Worm (Caenorhabditis elegans) whole organism, L2 larva: ENCODE results near the gene srd-44.
A peak's percentile ranks its signal among the peaks of the same experiment; 100 is the strongest.

Source experiments
- C34F6.9 ChIP-seq: fragments of 150-350 bp; optimal IDR thresholded peaks from 2 replicates; lab custom pipeline; 2014; ENCODE audit warnings: missing biosample characterization, missing genetic modification characterization
- F13H6.1 ChIP-seq: sonication (generic microtip); optimal IDR thresholded peaks from 2 replicates; lab custom pipeline; 2016; ENCODE audit warnings: missing genetic modification characterization, missing compliant biosample characterization
- R02D3.7 ChIP-seq: fragments of 150-350 bp; optimal IDR thresholded peaks from 2 replicates; lab custom pipeline; 2014; ENCODE audit warnings: missing biosample characterization, missing genetic modification characterization
- Y55F3AM.14 ChIP-seq: fragments of 200-800 bp; sonication (Bioruptor generic); optimal IDR thresholded peaks from 2 replicates; lab custom pipeline; 2018; ENCODE audit warnings: mild to moderate bottlenecking, missing genetic modification characterization, missing compliant biosample characterization
- alr-1 ChIP-seq: fragments of 150-350 bp; optimal IDR thresholded peaks from 2 replicates; lab custom pipeline; 2014; ENCODE audit warnings: missing biosample characterization, missing genetic modification characterization
- ama-1 ChIP-seq: fragments of 150-350 bp; optimal IDR thresholded peaks from 2 replicates; lab custom pipeline; 2018; ENCODE audit warnings: inconsistent platforms
- blmp-1 ChIP-seq: sonication (generic microtip); optimal IDR thresholded peaks from 2 replicates; lab custom pipeline; 2017; ENCODE audit warnings: missing genetic modification characterization, mild to moderate bottlenecking, missing compliant biosample characterization, antibody characterized with exemption, moderate library complexity; ENCODE audit not compliant: insufficient read depth
- ceh-82 ChIP-seq: fragments of 150-350 bp; optimal IDR thresholded peaks from 2 replicates; lab custom pipeline; 2014; ENCODE audit warnings: missing biosample characterization, missing genetic modification characterization
- crh-2 ChIP-seq: sonication (generic microtip); optimal IDR thresholded peaks from 2 replicates; lab custom pipeline; 2017; ENCODE audit warnings: missing biosample characterization, missing genetic modification characterization
- dmd-4 ChIP-seq: sonication (generic microtip); optimal IDR thresholded peaks from 2 replicates; lab custom pipeline; 2017; ENCODE audit warnings: missing biosample characterization, missing genetic modification characterization
- egl-27 ChIP-seq: sonication (generic microtip); optimal IDR thresholded peaks from 3 replicates; lab custom pipeline; 2017; ENCODE audit warnings: missing biosample characterization, missing genetic modification reagents, missing genetic modification characterization
- elt-3 ChIP-seq: sonication (generic microtip); optimal IDR thresholded peaks from 2 replicates; lab custom pipeline; 2017; ENCODE audit warnings: missing biosample characterization, missing genetic modification characterization
- fos-1 ChIP-seq: fragments of 150-350 bp; optimal IDR thresholded peaks from 2 replicates; lab custom pipeline; 2014; ENCODE audit warnings: missing biosample characterization, missing genetic modification characterization
- lin-11 ChIP-seq: fragments of 150-350 bp; sonication (generic microtip); optimal IDR thresholded peaks from 2 replicates; lab custom pipeline; 2014; ENCODE audit warnings: missing biosample characterization, missing genetic modification characterization, inconsistent platforms, mixed read lengths
- lin-13 ChIP-seq: fragments of 150-350 bp; optimal IDR thresholded peaks from 2 replicates; lab custom pipeline; 2014; ENCODE audit warnings: missing biosample characterization, missing genetic modification reagents, missing genetic modification characterization
- lin-39 ChIP-seq: fragments of 150-350 bp; optimal IDR thresholded peaks from 2 replicates; lab custom pipeline; 2014; ENCODE audit warnings: missing biosample characterization, missing genetic modification reagents, missing genetic modification characterization
- lsy-2 ChIP-seq, 2 experiments: fragments of 150-350 bp in 1 of 2; sonication (generic microtip) in 1 of 2; optimal IDR thresholded peaks; 2 replicates each; lab custom pipeline; 2014 to 2017; ENCODE audit warnings: missing biosample characterization in 2 of 2, missing genetic modification characterization in 2 of 2
- mbf-1 ChIP-seq: sonication (generic microtip); optimal IDR thresholded peaks from 2 replicates; lab custom pipeline; 2017; ENCODE audit warnings: missing biosample characterization, missing genetic modification characterization
- mdl-1 ChIP-seq, 2 experiments: fragments of 150-350 bp in 1 of 2; sonication (generic microtip) in 1 of 2; optimal IDR thresholded peaks; 2 replicates each; lab custom pipeline; 2017; ENCODE audit warnings: missing biosample characterization in 2 of 2, missing genetic modification characterization in 2 of 2
- nhr-11 ChIP-seq: fragments of 150-350 bp; optimal IDR thresholded peaks from 2 replicates; lab custom pipeline; 2014; ENCODE audit warnings: missing biosample characterization, missing genetic modification characterization
- nhr-12 ChIP-seq: fragments of 150-350 bp; optimal IDR thresholded peaks from 2 replicates; lab custom pipeline; 2014; ENCODE audit warnings: missing biosample characterization, missing genetic modification characterization
- nhr-129 ChIP-seq: fragments of 150-350 bp; optimal IDR thresholded peaks from 2 replicates; lab custom pipeline; 2014; ENCODE audit warnings: missing biosample characterization, missing genetic modification characterization
- nhr-21 ChIP-seq: fragments of 150-350 bp; optimal IDR thresholded peaks from 2 replicates; lab custom pipeline; 2014; ENCODE audit warnings: missing biosample characterization, missing genetic modification characterization
- nhr-23 ChIP-seq: fragments of 150-350 bp; optimal IDR thresholded peaks from 2 replicates; lab custom pipeline; 2014; ENCODE audit warnings: missing biosample characterization, missing genetic modification reagents, missing genetic modification characterization
- nhr-237 ChIP-seq: fragments of 150-350 bp; optimal IDR thresholded peaks from 2 replicates; lab custom pipeline; 2014; ENCODE audit warnings: missing biosample characterization, missing genetic modification characterization
- nhr-6 ChIP-seq: fragments of 150-350 bp; optimal IDR thresholded peaks from 2 replicates; lab custom pipeline; 2014; ENCODE audit warnings: missing biosample characterization, missing genetic modification characterization
- nhr-77 ChIP-seq: fragments of 150-350 bp; optimal IDR thresholded peaks from 2 replicates; lab custom pipeline; 2014; ENCODE audit warnings: missing biosample characterization, missing genetic modification characterization
- peb-1 ChIP-seq: fragments of 150-350 bp; optimal IDR thresholded peaks from 2 replicates; lab custom pipeline; 2014; ENCODE audit warnings: missing biosample characterization, missing genetic modification characterization
- sma-3 ChIP-seq: sonication (generic microtip); optimal IDR thresholded peaks from 2 replicates; lab custom pipeline; 2016; ENCODE audit warnings: missing genetic modification reagents, missing genetic modification characterization, missing compliant biosample characterization
- sma-9 ChIP-seq, 2 experiments: fragments of 150-350 bp in 1 of 2; sonication (generic microtip) in 1 of 2; optimal IDR thresholded peaks; 2 replicates each; lab custom pipeline; 2014 to 2016; ENCODE audit warnings: missing genetic modification characterization in 2 of 2, mild to moderate bottlenecking in 1 of 2, missing biosample characterization in 1 of 2, missing compliant biosample characterization in 1 of 2, missing genetic modification reagents in 1 of 2, moderate library complexity in 1 of 2
- snpc-4 ChIP-seq: fragments of 150-350 bp; optimal IDR thresholded peaks from 2 replicates; lab custom pipeline; 2014; ENCODE audit warnings: missing biosample characterization, missing genetic modification characterization
- unc-39 ChIP-seq: fragments of 150-350 bp; optimal IDR thresholded peaks from 2 replicates; lab custom pipeline; 2014; ENCODE audit warnings: missing biosample characterization, missing genetic modification characterization
- unc-55 ChIP-seq: fragments of 150-350 bp; sonication (generic microtip); optimal IDR thresholded peaks from 3 replicates; lab custom pipeline; 2014; ENCODE audit warnings: missing biosample characterization, missing genetic modification reagents, missing genetic modification characterization
- zag-1 ChIP-seq: fragments of 150-350 bp; optimal IDR thresholded peaks from 2 replicates; lab custom pipeline; 2014; ENCODE audit warnings: missing biosample characterization, missing genetic modification characterization
- ztf-11 ChIP-seq: sonication (generic microtip); optimal IDR thresholded peaks from 2 replicates; lab custom pipeline; 2017; ENCODE audit warnings: missing biosample characterization, missing genetic modification characterization
- ztf-4 ChIP-seq: fragments of 150-350 bp; optimal IDR thresholded peaks from 2 replicates; lab custom pipeline; 2014; ENCODE audit warnings: missing biosample characterization, missing genetic modification characterization

The srd-44 gene

DNA sequence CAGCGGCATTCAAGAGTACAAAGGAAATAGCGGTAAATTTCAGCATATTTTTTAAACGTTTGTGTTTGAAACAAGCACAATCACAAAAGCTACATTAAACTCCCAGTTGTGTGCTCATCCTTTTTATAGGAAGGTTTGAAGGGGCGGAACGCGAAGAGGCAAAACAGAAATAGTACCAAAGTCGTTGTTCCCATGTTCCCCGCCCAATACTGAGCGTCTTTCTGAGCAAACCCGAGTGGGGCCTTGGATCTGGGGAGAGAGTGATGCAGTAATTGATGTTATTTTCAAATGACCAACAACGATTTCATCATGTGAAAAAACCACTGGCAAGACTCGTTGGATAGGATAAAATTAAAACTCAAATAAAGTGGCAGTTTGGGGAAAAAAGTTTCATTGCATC, 3.1 kb downstream of the srd-44 start, which contains the start of gene zig-2:
Gene zig-2, minus strand, starts transcription at position 101 of the 400 bp plus-strand sequence.
- TF ChIP-seq F13H6.1 (tag; lab: Kevin White, UChicago) (no peak), Y55F3AM.14 (GFP tag; lab: Kevin White, UChicago) (no peak), nhr-12 (tag; lab: Kevin White, UChicago) (no peak), ceh-82 (no peak), lin-13 (GFP tag; lab: Kevin White, UChicago) (no peak), crh-2 (tag; lab: Kevin White, UChicago) (no peak), alr-1 (no peak), nhr-129 (tag; lab: Kevin White, UChicago) (no peak), mdl-1 (tag; optimal IDR thresholded peaks at IDR 0.05; lab: Kevin White, UChicago) (no peak), zag-1 (tag; lab: Kevin White, UChicago) (no peak), unc-39 (no peak), peb-1 (no peak), nhr-6 (tag; lab: Kevin White, UChicago) (no peak), lsy-2 (tag; optimal IDR thresholded peaks at IDR 0.05; lab: Kevin White, UChicago) (no peak), dmd-4 (tag; lab: Kevin White, UChicago) (no peak)

DNA sequence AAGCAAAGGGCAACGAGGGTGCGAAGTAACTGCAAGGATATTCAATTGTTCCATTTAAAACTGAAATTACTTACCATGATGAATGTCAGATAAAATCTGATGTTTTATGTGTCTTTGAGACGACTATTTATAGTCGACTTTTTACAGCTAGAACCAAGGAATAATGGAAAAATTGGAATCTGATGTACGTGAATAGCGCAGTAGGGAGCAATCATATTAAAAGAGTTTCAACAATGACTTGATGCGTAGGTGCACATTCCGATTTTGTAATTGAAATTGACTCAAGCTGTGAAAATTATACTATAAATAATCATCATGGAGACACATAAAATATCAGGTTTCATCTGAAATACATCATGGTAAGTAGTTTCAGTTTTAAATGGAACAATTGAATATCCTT, 5.0 kb downstream of the srd-44 start, which contains the start of the genes nspc-9 and nspc-10:
Gene nspc-9, minus strand, starts transcription at position 101 of the 400 bp plus-strand sequence.
Gene nspc-10, plus strand, starts transcription at position 331 of the 400 bp plus-strand sequence.
- TF ChIP-seq egl-27: no peak
- no peak for TF ChIP-seq ama-1 (lab: Kevin White, UChicago)
- no peak for TF ChIP-seq blmp-1 (tag; lab: Kevin White, UChicago)
- no peak for TF ChIP-seq dmd-4 (tag; lab: Kevin White, UChicago)
- TF ChIP-seq Y55F3AM.14 (GFP tag; lab: Kevin White, UChicago): no peak
- no peak for TF ChIP-seq nhr-237 (tag; lab: Kevin White, UChicago)
- no peak for TF ChIP-seq nhr-77 (tag; lab: Kevin White, UChicago)
- no peak for TF ChIP-seq R02D3.7
- no peak for TF ChIP-seq mbf-1 (tag; lab: Kevin White, UChicago)
- TF ChIP-seq nhr-23 (tag; lab: Kevin White, UChicago): no peak

DNA sequence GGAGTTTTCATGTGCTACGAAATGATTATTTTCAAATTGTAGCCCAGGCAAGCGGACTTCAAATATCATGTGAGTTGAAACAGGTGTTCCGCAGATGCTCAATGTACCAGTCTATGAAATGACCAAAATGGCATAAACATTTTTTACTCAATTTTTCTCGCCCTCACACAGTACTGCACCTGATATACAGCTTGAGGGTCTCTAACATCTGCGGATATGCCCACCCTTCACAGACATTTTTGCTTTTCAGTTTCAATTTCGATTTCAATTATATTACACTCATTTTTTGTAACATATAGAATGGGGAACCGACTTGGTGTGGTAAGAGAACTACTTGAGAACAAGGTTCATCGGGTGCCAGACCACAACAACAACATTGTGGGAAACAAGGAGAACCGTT, 8.5 kb downstream of the srd-44 start, which contains the start of gene F42F12.11:
Gene F42F12.11, plus strand, starts transcription at position 301 of the 400 bp plus-strand sequence.
- no peak for TF ChIP-seq nhr-23 (tag; lab: Kevin White, UChicago)
- no peak for TF ChIP-seq blmp-1 (tag; lab: Kevin White, UChicago)
- no peak for TF ChIP-seq sma-3 (GFP tag; lab: Kevin White, UChicago)
- TF ChIP-seq nhr-129 (tag; lab: Kevin White, UChicago): no peak
- TF ChIP-seq ztf-11: no peak
- no peak for TF ChIP-seq ceh-82
- no peak for TF ChIP-seq nhr-6 (tag; lab: Kevin White, UChicago)
- TF ChIP-seq F13H6.1 (tag; lab: Kevin White, UChicago): no peak

DNA sequence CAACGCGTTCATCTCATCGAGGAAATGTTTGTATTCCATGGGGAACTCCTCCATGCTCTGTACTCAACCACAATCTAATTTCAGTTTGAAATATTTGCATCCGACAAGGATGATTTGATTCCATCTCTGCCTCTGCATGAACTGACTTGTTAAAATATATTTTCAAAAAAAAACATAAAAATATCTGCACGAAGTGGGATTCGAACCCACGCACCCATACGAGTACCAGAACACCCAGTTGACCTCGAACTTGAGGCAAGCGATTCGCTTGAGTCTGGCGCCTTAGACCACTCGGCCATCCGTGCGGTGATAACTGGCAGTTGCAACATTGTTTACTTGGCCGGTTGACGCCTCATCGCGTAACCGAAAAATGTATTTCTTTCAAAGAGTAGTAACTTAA, 9.6 kb downstream of the srd-44 start:
- TF ChIP-seq nhr-129 (tag; lab: Kevin White, UChicago) (peak; percentile 61), unc-55 (GFP tag; lab: Kevin White, UChicago) (no peak), sma-9 (GFP tag; optimal IDR thresholded peaks at IDR 0.05; lab: Kevin White, UChicago) (peak; percentile 55), sma-9 (tag; optimal IDR thresholded peaks at IDR 0.05; lab: Kevin White, UChicago) (no peak), C34F6.9 (tag; lab: Kevin White, UChicago) (peak; percentile 13), crh-2 (tag; lab: Kevin White, UChicago) (peak; percentile 35), lin-11 (tag; lab: Kevin White, UChicago) (no peak), fos-1 (tag; lab: Kevin White, UChicago) (peak; percentile 21), ztf-4 (tag; lab: Kevin White, UChicago) (no peak), nhr-21 (peak; percentile 31), egl-27 (peak; percentile 19), sma-3 (GFP tag; lab: Kevin White, UChicago) (peak; percentile 34)

DNA sequence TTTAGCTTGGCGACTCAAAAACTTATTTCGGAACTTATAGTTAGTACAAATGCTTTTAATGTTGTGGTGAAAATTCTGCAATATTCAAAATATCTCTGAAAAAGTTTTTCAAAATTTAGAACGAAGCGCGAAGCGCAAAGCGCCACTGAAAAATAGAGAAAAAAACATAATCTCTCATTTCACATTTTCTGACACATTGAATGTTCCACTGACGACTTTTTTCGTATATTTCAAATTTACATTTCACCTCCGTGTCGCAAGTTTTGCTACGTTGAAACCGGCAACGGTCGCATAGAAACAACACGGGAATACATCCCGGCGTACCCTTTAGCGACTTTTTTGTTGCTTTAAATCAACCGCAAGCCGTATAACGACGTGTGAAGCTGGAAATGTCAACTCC, 10.1 kb downstream of the srd-44 start, which contains the start of gene F42F12.14:
Gene F42F12.14, plus strand, starts transcription at position 301 of the 400 bp plus-strand sequence.
- TF ChIP-seq elt-3 (tag; lab: Kevin White, UChicago) (no peak), ceh-82 (no peak), egl-27 (no peak), peb-1 (no peak), nhr-6 (tag; lab: Kevin White, UChicago) (no peak), snpc-4 (tag; lab: Kevin White, UChicago) (no peak), lin-39 (no peak), crh-2 (tag; lab: Kevin White, UChicago) (no peak), lin-11 (tag; lab: Kevin White, UChicago) (no peak), nhr-237 (tag; lab: Kevin White, UChicago) (no peak), lin-13 (GFP tag; lab: Kevin White, UChicago) (no peak), R02D3.7 (no peak), nhr-77 (tag; lab: Kevin White, UChicago) (no peak), ztf-4 (tag; lab: Kevin White, UChicago) (no peak), mbf-1 (tag; lab: Kevin White, UChicago) (no peak), sma-9 (GFP tag; optimal IDR thresholded peaks at IDR 0.05; lab: Kevin White, UChicago) (no peak), sma-9 (tag; optimal IDR thresholded peaks at IDR 0.05; lab: Kevin White, UChicago) (no peak), Y55F3AM.14 (GFP tag; lab: Kevin White, UChicago) (no peak), ztf-11 (no peak), nhr-11 (tag; lab: Kevin White, UChicago) (no peak), sma-3 (GFP tag; lab: Kevin White, UChicago) (no peak)
